Worm (Caenorhabditis elegans): ENCODE data around the gene fbxa-141.

DNA sequence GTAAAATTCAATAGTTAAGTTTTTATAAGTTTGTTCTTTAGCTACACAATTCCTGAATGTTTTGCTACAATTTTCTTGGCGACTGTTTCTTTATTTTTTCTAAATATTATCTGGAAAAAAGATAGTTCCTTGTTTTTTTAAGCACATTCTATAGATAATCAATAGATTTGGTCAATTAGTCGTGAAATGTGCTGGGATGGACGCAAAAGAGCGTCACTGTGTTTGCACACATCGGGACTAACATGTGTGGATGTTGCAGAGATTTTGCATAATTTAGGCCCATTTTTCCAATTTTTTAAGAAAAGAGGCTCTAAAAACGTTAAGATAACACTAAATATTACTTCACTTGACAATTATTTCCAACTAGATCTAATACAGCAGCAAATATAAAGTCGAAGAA is 745 bp upstream of the fbxa-141 start:
- peak in 1 of 2 experiments; percentile 84 for TF ChIP-seq unc-62 (GFP tag; optimal IDR thresholded peaks at IDR 0.05 in 1 of 2)
- no peak for TF ChIP-seq unc-62 (tag; optimal IDR thresholded peaks at IDR 0.05)
- TF ChIP-seq dve-1 (tag; optimal IDR thresholded peaks at IDR 0.05; ENCODE audit: insufficient read depth) = no peak
- no peak for TF ChIP-seq skn-1 (tag; optimal IDR thresholded peaks at IDR 0.05)
- no peak for TF ChIP-seq mdl-1 (tag; optimal IDR thresholded peaks at IDR 0.05)
- peak; percentile 19 for TF ChIP-seq aha-1 (tag)
- TF ChIP-seq ama-1 (optimal IDR thresholded peaks at IDR 0.05) = no peak
- no peak for TF ChIP-seq nhr-237 (tag; optimal IDR thresholded peaks at IDR 0.05)
- no peak for TF ChIP-seq lin-15B (tag; optimal IDR thresholded peaks at IDR 0.05)
- peak; percentile 30; the same call in 1 of the 2 replicates for TF ChIP-seq hmg-1.1 (GFP tag; IDR thresholded peaks at IDR 0.05)
- no peak for TF ChIP-seq aly-2 (tag; optimal IDR thresholded peaks at IDR 0.05)
- TF ChIP-seq nhr-41 (GFP tag; IDR thresholded peaks at IDR 0.05) = no peak
- no peak for TF ChIP-seq Y75B8A.6 (GFP tag; IDR thresholded peaks at IDR 0.05)
- peak; percentile 46 for TF ChIP-seq mep-1 (tag; optimal IDR thresholded peaks at IDR 0.05)
- no peak for TF ChIP-seq lin-1 (GFP tag; IDR thresholded peaks at IDR 0.05)

All from whole organism, L4 larva.